Fruit fly (Drosophila melanogaster): ENCODE measurements around the gene CG44362.
A peak's percentile ranks its signal among the peaks of the same experiment; 100 is the strongest.

The CG44362 gene

dm6 chr3L:11375304-11375703 lies 22.0 kb upstream of the CG44362 start (continued):
- no peak for TF ChIP-seq Hr38 (GFP tag; optimal IDR thresholded peaks at IDR 0.05)
- TF ChIP-seq Eip75B (GFP tag; optimal IDR thresholded peaks at IDR 0.05): peak; percentile 50
- TF ChIP-seq CG16779 (tag; optimal IDR thresholded peaks at IDR 0.05): peak; percentile 47
- TF ChIP-seq Ets96B (tag; optimal IDR thresholded peaks at IDR 0.05): peak; percentile 69
- 0 out of 2 replicates have a peak, but pooled peaks have one; percentile 12 for TF ChIP-seq CG11294 (GFP tag; IDR thresholded peaks at IDR 0.05)
- peak; percentile 62 for TF ChIP-seq pdm3 (GFP tag; optimal IDR thresholded peaks at IDR 0.05)
- peak; percentile 49 for TF ChIP-seq cyc (GFP tag; optimal IDR thresholded peaks at IDR 0.05)
- peak; percentile 63 for TF ChIP-seq Met (GFP tag; optimal IDR thresholded peaks at IDR 0.05)
- TF ChIP-seq CG7368 (GFP tag; optimal IDR thresholded peaks at IDR 0.05): no peak
- peak; percentile 54 for TF ChIP-seq eg (GFP tag; IDR thresholded peaks at IDR 0.05)
- peak; percentile 6 for TF ChIP-seq fkh (GFP tag; optimal IDR thresholded peaks at IDR 0.05)
- TF ChIP-seq CG9139 (GFP tag; optimal IDR thresholded peaks at IDR 0.05): no peak
- TF ChIP-seq Eip78C (GFP tag): peak; percentile 88
- peak; percentile 64 for TF ChIP-seq Hr4 (GFP tag; optimal IDR thresholded peaks at IDR 0.05)
- TF ChIP-seq fd59A (GFP tag; optimal IDR thresholded peaks at IDR 0.05): peak; percentile 34

- TF ChIP-seq Lpt (GFP tag; optimal IDR thresholded peaks at IDR 0.05) (no peak), CG10669 (GFP tag; optimal IDR thresholded peaks at IDR 0.05) (no peak), Blimp-1 (GFP tag; optimal IDR thresholded peaks at IDR 0.05) (no peak), Eip78C (GFP tag) (no peak), fkh (GFP tag; optimal IDR thresholded peaks at IDR 0.05) (peak; percentile 19), Hr39 (GFP tag; optimal IDR thresholded peaks at IDR 0.05) (no peak), CG6276 (GFP tag; optimal IDR thresholded peaks at IDR 0.05) (no peak)
Observed at dm6 chr3L:11376224-11376813, 21.0 kb upstream of the CG44362 start.

dm6 chr3L:11378429-11378914 lies 18.9 kb upstream of the CG44362 start:
- TF ChIP-seq svp (GFP tag): peak; percentile 12
- no peak for TF ChIP-seq Blimp-1 (GFP tag; optimal IDR thresholded peaks at IDR 0.05)
- no peak for TF ChIP-seq fkh (GFP tag; optimal IDR thresholded peaks at IDR 0.05)

- TF ChIP-seq Eip93F (GFP tag; optimal IDR thresholded peaks at IDR 0.05) (peak; percentile 25), CG7368 (GFP tag; optimal IDR thresholded peaks at IDR 0.05) (peak; percentile 80), Sox15 (GFP tag; optimal IDR thresholded peaks at IDR 0.05) (peak; percentile 67), Gug (GFP tag; IDR thresholded peaks at IDR 0.05) (peak; percentile 56), CG15336 (GFP tag; IDR thresholded peaks at IDR 0.05) (peak; percentile 57), CG1621 (tag; optimal IDR thresholded peaks at IDR 0.05) (peak; percentile 87), Blimp-1 (GFP tag; optimal IDR thresholded peaks at IDR 0.05) (peak; percentile 62), CG34406 (GFP tag; optimal IDR thresholded peaks at IDR 0.05) (peak; percentile 53), ss (GFP tag; optimal IDR thresholded peaks at IDR 0.05) (peak; percentile 81 to 86), acj6 (GFP tag; optimal IDR thresholded peaks at IDR 0.05) (peak; percentile 73), CG10669 (GFP tag; optimal IDR thresholded peaks at IDR 0.05) (peak; percentile 82), Hr38 (GFP tag; optimal IDR thresholded peaks at IDR 0.05) (no peak), CG11762 (GFP tag; optimal IDR thresholded peaks at IDR 0.05; ENCODE audit: insufficient read depth) (peak; percentile 50), CG8632 (GFP tag; optimal IDR thresholded peaks at IDR 0.05) (peak; percentile 64), Ets96B (tag; optimal IDR thresholded peaks at IDR 0.05) (peak; percentile 84), CG3032 (tag; optimal IDR thresholded peaks at IDR 0.05) (peak; percentile 77), CG16779 (tag; optimal IDR thresholded peaks at IDR 0.05) (peak; percentile 66), Hr39 (GFP tag; optimal IDR thresholded peaks at IDR 0.05) (peak; percentile 82), CG11902 (GFP tag; optimal IDR thresholded peaks at IDR 0.05) (peak; percentile 64), achi (GFP tag; optimal IDR thresholded peaks at IDR 0.05) (peak; percentile 72), fkh (GFP tag; optimal IDR thresholded peaks at IDR 0.05) (no peak), CG8119 (GFP tag; IDR thresholded peaks at IDR 0.05) (no peak; the same call in 2 of the 3 replicates), lz (GFP tag; optimal IDR thresholded peaks at IDR 0.05) (peak; percentile 85), dac (GFP tag; optimal IDR thresholded peaks at IDR 0.05) (peak; percentile 34), fd59A (GFP tag; optimal IDR thresholded peaks at IDR 0.05) (peak; percentile 73), eg (GFP tag; IDR thresholded peaks at IDR 0.05) (peak; percentile 76), net (GFP tag; optimal IDR thresholded peaks at IDR 0.05) (peak; percentile 83), svp (GFP tag) (peak; percentile 91), CG6276 (GFP tag; optimal IDR thresholded peaks at IDR 0.05) (peak; percentile 41), CG32006 (GFP tag; optimal IDR thresholded peaks at IDR 0.05) (peak; percentile 59), fd85E (GFP tag; optimal IDR thresholded peaks at IDR 0.05) (peak; percentile 56), Ets21C (GFP tag; optimal IDR thresholded peaks at IDR 0.05) (peak; percentile 56), topi (GFP tag; optimal IDR thresholded peaks at IDR 0.05) (peak; percentile 80)
Observed at dm6 chr3L:11379698-11380438, 17.5 kb upstream of the CG44362 start.
